Worm (Caenorhabditis elegans) whole organism, mixed stage, embryonic: ENCODE results near the gene T04H1.12.

ENCODE experiments used
- M03D4.4 ChIP-seq: sonication (generic microtip); optimal IDR thresholded peaks from 2 replicates; lab custom pipeline; 2017; ENCODE audit warnings: mild to moderate bottlenecking, missing genetic modification characterization, missing compliant biosample characterization
- bed-3 ChIP-seq: fragments of 200-800 bp; sonication (Bioruptor generic); optimal IDR thresholded peaks from 3 replicates; lab custom pipeline; 2018; ENCODE audit warnings: mild to moderate bottlenecking, missing genetic modification characterization, moderate library complexity, missing compliant biosample characterization
- blmp-1 ChIP-seq: fragments of 150-350 bp; optimal IDR thresholded peaks from 2 replicates; lab custom pipeline; 2014; ENCODE audit warnings: missing biosample characterization, missing genetic modification characterization
- ceh-39 ChIP-seq: fragments of 150-350 bp; optimal IDR thresholded peaks from 2 replicates; lab custom pipeline; 2014; ENCODE audit warnings: missing biosample characterization, missing genetic modification characterization
- ceh-43 ChIP-seq: fragments of 200-800 bp; sonication (Bioruptor generic); optimal IDR thresholded peaks from 2 replicates; lab custom pipeline; 2018; ENCODE audit warnings: mild to moderate bottlenecking, missing genetic modification characterization, moderate library complexity, missing compliant biosample characterization
- ceh-83 ChIP-seq: fragments of 200-800 bp; sonication (Bioruptor generic); optimal IDR thresholded peaks from 2 replicates; lab custom pipeline; 2018; ENCODE audit warnings: mild to moderate bottlenecking, missing genetic modification characterization, missing compliant biosample characterization
- ces-1 ChIP-seq: fragments of 150-350 bp; optimal IDR thresholded peaks from 2 replicates; lab custom pipeline; 2014; ENCODE audit warnings: missing biosample characterization, missing genetic modification reagents, missing genetic modification characterization
- cnd-1 ChIP-seq: fragments of 200-800 bp; sonication (Bioruptor generic); optimal IDR thresholded peaks from 2 replicates; lab custom pipeline; 2018; ENCODE audit warnings: mild to moderate bottlenecking, missing genetic modification characterization, missing compliant biosample characterization
- drap-1 ChIP-seq: fragments of 200-800 bp; sonication (Bioruptor generic); optimal IDR thresholded peaks from 3 replicates; lab custom pipeline; 2018; ENCODE audit warnings: mild to moderate bottlenecking, missing genetic modification characterization, missing compliant biosample characterization
- elt-1 ChIP-seq: sonication (generic microtip); optimal IDR thresholded peaks from 2 replicates; lab custom pipeline; 2017; ENCODE audit warnings: missing genetic modification characterization, mild to moderate bottlenecking, missing compliant biosample characterization, antibody characterized with exemption, moderate library complexity, borderline replicate concordance; ENCODE audit not compliant: insufficient read depth
- elt-3 ChIP-seq: fragments of 150-350 bp; optimal IDR thresholded peaks from 2 replicates; lab custom pipeline; 2014; ENCODE audit warnings: missing biosample characterization, missing genetic modification characterization
- flh-1 ChIP-seq: fragments of 200-800 bp; sonication (Bioruptor generic); optimal IDR thresholded peaks from 2 replicates; lab custom pipeline; 2018; ENCODE audit warnings: mild to moderate bottlenecking, missing genetic modification characterization, moderate library complexity, missing compliant biosample characterization
- ham-2 ChIP-seq: fragments of 200-800 bp; sonication (Bioruptor generic); optimal IDR thresholded peaks from 2 replicates; lab custom pipeline; 2018; ENCODE audit warnings: mild to moderate bottlenecking, missing genetic modification characterization, missing compliant biosample characterization
- hlh-1 ChIP-seq: fragments of 150-350 bp; optimal IDR thresholded peaks from 2 replicates; lab custom pipeline; 2014; ENCODE audit warnings: missing biosample characterization, missing genetic modification reagents, missing genetic modification characterization
- lin-13 ChIP-seq: fragments of 150-350 bp; optimal IDR thresholded peaks from 2 replicates; lab custom pipeline; 2014; ENCODE audit warnings: missing biosample characterization, missing genetic modification characterization
- lin-32 ChIP-seq: fragments of 200-800 bp; sonication (Bioruptor generic); optimal IDR thresholded peaks from 2 replicates; lab custom pipeline; 2018; ENCODE audit warnings: mild to moderate bottlenecking, missing genetic modification characterization, missing compliant biosample characterization
- lsy-2 ChIP-seq: fragments of 150-350 bp; optimal IDR thresholded peaks from 2 replicates; lab custom pipeline; 2014; ENCODE audit warnings: missing biosample characterization, missing genetic modification characterization
- mab-5 ChIP-seq: fragments of 150-350 bp; optimal IDR thresholded peaks from 2 replicates; lab custom pipeline; 2014; ENCODE audit warnings: missing biosample characterization, missing genetic modification characterization
- mep-1 ChIP-seq: fragments of 150-350 bp; optimal IDR thresholded peaks from 2 replicates; lab custom pipeline; 2017; ENCODE audit warnings: missing biosample characterization, missing genetic modification reagents, missing genetic modification characterization, inconsistent platforms
- mls-2 ChIP-seq: sonication (generic microtip); optimal IDR thresholded peaks from 2 replicates; lab custom pipeline; 2016; ENCODE audit warnings: mild to moderate bottlenecking, missing genetic modification characterization, moderate library complexity, missing compliant biosample characterization
- nhr-12 ChIP-seq: fragments of 150-350 bp; optimal IDR thresholded peaks from 2 replicates; lab custom pipeline; 2014; ENCODE audit warnings: missing biosample characterization, missing genetic modification characterization
- nhr-2 ChIP-seq: fragments of 150-350 bp; optimal IDR thresholded peaks from 2 replicates; lab custom pipeline; 2014; ENCODE audit warnings: missing biosample characterization, missing genetic modification characterization
- nhr-237 ChIP-seq: fragments of 150-350 bp; optimal IDR thresholded peaks from 2 replicates; lab custom pipeline; 2014; ENCODE audit warnings: missing biosample characterization, missing genetic modification characterization
- nhr-28 ChIP-seq: fragments of 150-350 bp; optimal IDR thresholded peaks from 2 replicates; lab custom pipeline; 2014; ENCODE audit warnings: missing biosample characterization, missing genetic modification characterization
- nhr-76 ChIP-seq: sonication (generic microtip); optimal IDR thresholded peaks from 2 replicates; lab custom pipeline; 2017; ENCODE audit warnings: missing biosample characterization, missing genetic modification characterization
- pha-4 ChIP-seq: fragments of 150-350 bp; optimal IDR thresholded peaks from 2 replicates; lab custom pipeline; 2018; ENCODE audit warnings: missing biosample characterization, missing genetic modification reagents, missing genetic modification characterization
- sem-2 ChIP-seq: fragments of 200-800 bp; sonication (Bioruptor generic); optimal IDR thresholded peaks from 2 replicates; lab custom pipeline; 2018; ENCODE audit warnings: mild to moderate bottlenecking, missing genetic modification characterization, missing compliant biosample characterization
- snpc-4 ChIP-seq: fragments of 150-350 bp; optimal IDR thresholded peaks from 2 replicates; lab custom pipeline; 2014; ENCODE audit warnings: missing biosample characterization, missing genetic modification characterization
- sptf-1 ChIP-seq: sonication (generic microtip); optimal IDR thresholded peaks from 2 replicates; lab custom pipeline; 2017; ENCODE audit warnings: mild to moderate bottlenecking, missing genetic modification characterization, moderate library complexity, missing compliant biosample characterization
- tbx-8 ChIP-seq: fragments of 200-800 bp; sonication (Bioruptor generic); optimal IDR thresholded peaks from 2 replicates; lab custom pipeline; 2018; ENCODE audit warnings: mild to moderate bottlenecking, missing genetic modification characterization, moderate library complexity, missing compliant biosample characterization
- unc-120 ChIP-seq: sonication (generic microtip); optimal IDR thresholded peaks from 2 replicates; lab custom pipeline; 2017; ENCODE audit warnings: missing genetic modification characterization, missing compliant biosample characterization; ENCODE audit not compliant: poor library complexity, severe bottlenecking
- unc-39 ChIP-seq: fragments of 150-350 bp; optimal IDR thresholded peaks from 2 replicates; lab custom pipeline; 2014; ENCODE audit warnings: missing biosample characterization, missing genetic modification characterization
- unc-62 ChIP-seq: fragments of 150-350 bp; optimal IDR thresholded peaks from 2 replicates; lab custom pipeline; 2014; ENCODE audit warnings: missing biosample characterization, missing genetic modification reagents, missing genetic modification characterization
- zip-8 ChIP-seq: fragments of 150-350 bp; optimal IDR thresholded peaks from 2 replicates; lab custom pipeline; 2014; ENCODE audit warnings: missing biosample characterization, missing genetic modification characterization
- ztf-11 ChIP-seq: fragments of 150-350 bp; optimal IDR thresholded peaks from 2 replicates; lab custom pipeline; 2014; ENCODE audit warnings: missing biosample characterization, missing genetic modification characterization

Gene T04H1.12

ce11 chrV:12287667-12288066, 32.2 kb downstream of the T04H1.12 start:
- TF ChIP-seq ceh-83 (GFP tag; lab: Kevin White, UChicago) = no peak
- no peak for TF ChIP-seq sptf-1
- TF ChIP-seq elt-1 (tag; lab: Kevin White, UChicago) = no peak
- TF ChIP-seq ham-2 = no peak
- no peak for TF ChIP-seq nhr-237 (tag; lab: Kevin White, UChicago)
- peak; percentile 13 for TF ChIP-seq unc-62 (GFP tag; lab: Kevin White, UChicago)
- TF ChIP-seq snpc-4 (tag; lab: Kevin White, UChicago) = no peak
- TF ChIP-seq sem-2 (GFP tag; lab: Kevin White, UChicago) = no peak
- no peak for TF ChIP-seq nhr-28 (tag; lab: Kevin White, UChicago)

ce11 chrV:12288577-12288976, 33.1 kb downstream of the T04H1.12 start, which contains the start of gene rskd-1:
Gene rskd-1, minus strand, starts transcription at chrV:12288615.
- no peak for TF ChIP-seq flh-1 (GFP tag; lab: Kevin White, UChicago)
- peak; percentile 45 for TF ChIP-seq pha-4

ce11 chrV:12291587-12291986, 36.1 kb downstream of the T04H1.12 start, which contains the start of the genes srpa-68 and srh-16:
Gene srpa-68, minus strand, starts transcription at chrV:12291658.
Gene srh-16, plus strand, starts transcription at chrV:12291861.
- TF ChIP-seq nhr-2 = no peak
- TF ChIP-seq flh-1 (GFP tag; lab: Kevin White, UChicago) = no peak
- TF ChIP-seq lsy-2 (tag; lab: Kevin White, UChicago) = peak; percentile 87
- TF ChIP-seq unc-120 (tag; lab: Kevin White, UChicago) = peak; percentile 23
- no peak for TF ChIP-seq nhr-12
- TF ChIP-seq ceh-43 (GFP tag; lab: Kevin White, UChicago) = peak; percentile 64
- no peak for TF ChIP-seq tbx-8
- no peak for TF ChIP-seq blmp-1 (tag; lab: Kevin White, UChicago)
- no peak for TF ChIP-seq nhr-76
- no peak for TF ChIP-seq sem-2 (GFP tag; lab: Kevin White, UChicago)
- peak; percentile 38 for TF ChIP-seq hlh-1 (tag; lab: Kevin White, UChicago)
- TF ChIP-seq zip-8 (tag; lab: Kevin White, UChicago) = no peak
- peak; percentile 76 for TF ChIP-seq drap-1 (GFP tag; lab: Kevin White, UChicago)
- TF ChIP-seq snpc-4 (tag; lab: Kevin White, UChicago) = no peak
- TF ChIP-seq mab-5 (tag; lab: Kevin White, UChicago) = no peak
- TF ChIP-seq pha-4 = peak; percentile 74
- peak; percentile 24 for TF ChIP-seq ces-1 (GFP tag; lab: Kevin White, UChicago)
- peak; percentile 73 for TF ChIP-seq cnd-1 (tag; lab: Kevin White, UChicago)
- TF ChIP-seq sptf-1 = peak; percentile 88
- peak; percentile 60 for TF ChIP-seq ceh-83 (GFP tag; lab: Kevin White, UChicago)
- TF ChIP-seq elt-1 (tag; lab: Kevin White, UChicago) = no peak
- no peak for TF ChIP-seq nhr-28 (tag; lab: Kevin White, UChicago)
- TF ChIP-seq bed-3 (GFP tag; lab: Kevin White, UChicago) = peak; percentile 39
- no peak for TF ChIP-seq elt-3 (tag; lab: Kevin White, UChicago)
- TF ChIP-seq ham-2 = no peak
- peak; percentile 64 for TF ChIP-seq nhr-237 (tag; lab: Kevin White, UChicago)
- TF ChIP-seq mep-1 (tag; lab: Kevin White, UChicago) = peak; percentile 94
- TF ChIP-seq M03D4.4 (tag; lab: Kevin White, UChicago) = peak; percentile 81
- TF ChIP-seq lin-13 (tag; lab: Kevin White, UChicago) = peak; percentile 82
- TF ChIP-seq lin-32 (GFP tag; lab: Kevin White, UChicago) = no peak
- TF ChIP-seq unc-62 (GFP tag; lab: Kevin White, UChicago) = peak; percentile 29
- no peak for TF ChIP-seq unc-39
- TF ChIP-seq ceh-39 (tag; lab: Kevin White, UChicago) = peak; percentile 73
- peak; percentile 38 for TF ChIP-seq mls-2 (tag; lab: Kevin White, UChicago)
- no peak for TF ChIP-seq ztf-11

- TF ChIP-seq nhr-237 (tag; lab: Kevin White, UChicago) (no peak), M03D4.4 (tag; lab: Kevin White, UChicago) (no peak), ceh-83 (GFP tag; lab: Kevin White, UChicago) (no peak), nhr-12 (no peak), lin-13 (tag; lab: Kevin White, UChicago) (no peak), mls-2 (tag; lab: Kevin White, UChicago) (no peak), tbx-8 (no peak), sptf-1 (no peak), bed-3 (GFP tag; lab: Kevin White, UChicago) (no peak)
Measured at ce11 chrV:12294091-12294490, 38.6 kb downstream of the T04H1.12 start.
